Worm (Caenorhabditis elegans) whole organism, early embryonic: Measurements from ENCODE around the gene C46A5.4.

ENCODE experiments used
- B0310.2 ChIP-seq: sonication (generic microtip); optimal IDR thresholded peaks from 2 replicates; lab custom pipeline; 2016; ENCODE audit warnings: mild to moderate bottlenecking, missing genetic modification characterization, missing compliant biosample characterization
- F13C5.2 ChIP-seq: sonication (generic microtip); optimal IDR thresholded peaks from 2 replicates; lab custom pipeline; 2017; ENCODE audit warnings: mild to moderate bottlenecking, missing genetic modification characterization, inconsistent platforms, missing compliant biosample characterization
- aly-1 ChIP-seq: sonication (generic microtip); optimal IDR thresholded peaks from 2 replicates; lab custom pipeline; 2016; ENCODE audit warnings: missing genetic modification characterization, missing compliant biosample characterization
- ama-1 ChIP-seq: fragments of 150-350 bp; optimal IDR thresholded peaks from 2 replicates; lab custom pipeline; 2014
- ceh-13 ChIP-seq: fragments of 200-800 bp; sonication (Bioruptor generic); optimal IDR thresholded peaks from 2 replicates; lab custom pipeline; 2018; ENCODE audit warnings: mild to moderate bottlenecking, missing genetic modification characterization, missing compliant biosample characterization
- ceh-36 ChIP-seq: sonication (generic microtip); optimal IDR thresholded peaks from 2 replicates; lab custom pipeline; 2016; ENCODE audit warnings: missing genetic modification characterization, inconsistent platforms, missing compliant biosample characterization
- ets-7 ChIP-seq: sonication (generic microtip); optimal IDR thresholded peaks from 2 replicates; lab custom pipeline; 2016; ENCODE audit warnings: missing genotype, missing genetic modification characterization, missing compliant biosample characterization
- flt-1 ChIP-seq: fragments of 200-800 bp; sonication (Bioruptor generic); IDR thresholded peaks from 2 replicates; pipeline ENCODE4 v1.3.6; 2022; ENCODE audit warnings: missing genetic modification characterization, missing compliant biosample characterization
- hmbx-1 ChIP-seq: sonication (generic microtip); optimal IDR thresholded peaks from 2 replicates; lab custom pipeline; 2016; ENCODE audit warnings: mild to moderate bottlenecking, missing genetic modification characterization, missing compliant biosample characterization
- hmg-4 ChIP-seq: fragments of 200-800 bp; sonication (Bioruptor generic); optimal IDR thresholded peaks from 2 replicates; lab custom pipeline; 2018; ENCODE audit warnings: mild to moderate bottlenecking, missing genetic modification characterization, missing compliant biosample characterization
- hnd-1 ChIP-seq: sonication (generic microtip); optimal IDR thresholded peaks from 2 replicates; lab custom pipeline; 2016; ENCODE audit warnings: missing genetic modification characterization, missing compliant biosample characterization
- pes-1 ChIP-seq: fragments of 200-800 bp; sonication (Bioruptor generic); IDR thresholded peaks from 2 replicates; pipeline ENCODE4 v1.3.6; 2022; ENCODE audit warnings: missing genetic modification reagents, missing genetic modification characterization, missing compliant biosample characterization
- scrt-1 ChIP-seq: fragments of 200-800 bp; sonication (Bioruptor generic); IDR thresholded peaks from 2 replicates; pipeline ENCODE4 v1.3.6; 2022; ENCODE audit warnings: missing genetic modification characterization, missing compliant biosample characterization
- sea-1 ChIP-seq: fragments of 200-800 bp; sonication (Bioruptor generic); conservative IDR thresholded peaks from 2 replicates; pipeline ENCODE4 v1.3.6; 2022; ENCODE audit warnings: missing genetic modification characterization, missing compliant biosample characterization
- tbx-11 ChIP-seq: fragments of 200-800 bp; sonication (Bioruptor generic); IDR thresholded peaks from 2 replicates; pipeline ENCODE4 v1.3.6; 2022; ENCODE audit warnings: missing genetic modification characterization, missing compliant biosample characterization
- tbx-37 ChIP-seq: fragments of 200-800 bp; sonication (Bioruptor generic); conservative IDR thresholded peaks from 2 replicates; pipeline ENCODE4 v1.3.6; 2022; ENCODE audit warnings: missing genetic modification reagents, missing genetic modification characterization, missing compliant biosample characterization
- tra-4 ChIP-seq: sonication (generic microtip); optimal IDR thresholded peaks from 2 replicates; lab custom pipeline; 2017; ENCODE audit warnings: missing genetic modification characterization, missing compliant biosample characterization

The C46A5.4 gene

DNA sequence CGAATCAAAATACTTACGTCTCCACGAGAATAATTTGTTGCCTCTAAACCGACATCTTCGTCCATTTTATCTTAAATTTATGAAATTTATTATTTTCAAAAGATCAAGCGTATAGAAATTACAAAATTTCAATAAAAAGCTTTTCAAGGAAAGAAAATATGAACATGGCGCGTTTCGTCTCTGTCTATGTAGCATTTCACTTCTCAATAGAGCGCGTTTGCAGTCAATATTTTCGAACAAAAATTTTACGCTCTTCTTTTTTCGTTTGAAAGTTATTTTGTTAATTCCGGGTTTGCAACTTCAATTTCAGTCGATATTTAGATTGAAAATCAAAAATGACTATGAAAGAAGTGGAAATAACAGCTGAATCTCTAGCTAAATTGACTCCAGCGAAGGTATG is 17.1 kb upstream of the C46A5.4 start, which contains the start of the genes hcf-1 and swd-2.2:
TSS of gene hcf-1 (minus strand) at position 70 of the 400 bp plus-strand sequence.
TSS of gene swd-2.2 (plus strand) at position 206 of the 400 bp plus-strand sequence.
- TF ChIP-seq hmg-4, result no peak
- no peak for TF ChIP-seq B0310.2 (tag; lab: Kevin White, UChicago)
- no peak for TF ChIP-seq sea-1 (GFP tag; lab: Robert Waterston, UW)
- no peak for TF ChIP-seq tbx-11 (GFP tag; lab: Robert Waterston, UW)
- no peak for TF ChIP-seq tra-4 (tag; lab: Kevin White, UChicago)
- no peak for TF ChIP-seq ceh-36
- no peak for TF ChIP-seq pes-1 (GFP tag; lab: Robert Waterston, UW)
- no peak for TF ChIP-seq ets-7 (tag; lab: Kevin White, UChicago)
- TF ChIP-seq ceh-13 (GFP tag; lab: Kevin White, UChicago), result no peak

DNA sequence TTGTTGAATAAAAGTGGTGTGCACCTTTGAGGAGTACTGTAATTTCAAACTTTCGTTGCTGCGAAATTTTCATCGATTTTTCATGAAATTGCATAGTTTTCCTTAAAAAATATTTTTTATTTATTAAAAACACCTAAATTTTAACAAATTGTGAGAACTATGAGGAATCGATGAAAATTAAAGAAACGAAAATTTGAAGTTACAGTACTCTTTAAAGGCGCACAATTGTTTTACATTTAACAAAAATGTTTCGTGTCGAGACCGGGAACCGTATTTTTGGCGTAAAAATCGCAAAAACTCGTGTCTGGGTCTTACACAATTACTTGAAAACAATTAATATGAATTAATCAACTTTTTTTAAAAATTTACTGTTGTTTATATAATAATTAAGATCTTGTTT is 13.0 kb upstream of the C46A5.4 start, which contains the start of gene rdl-1:
TSS of gene rdl-1 (minus strand) at position 101 of the 400 bp plus-strand sequence.
- no peak for TF ChIP-seq scrt-1 (GFP tag; lab: Robert Waterston, UW)

DNA sequence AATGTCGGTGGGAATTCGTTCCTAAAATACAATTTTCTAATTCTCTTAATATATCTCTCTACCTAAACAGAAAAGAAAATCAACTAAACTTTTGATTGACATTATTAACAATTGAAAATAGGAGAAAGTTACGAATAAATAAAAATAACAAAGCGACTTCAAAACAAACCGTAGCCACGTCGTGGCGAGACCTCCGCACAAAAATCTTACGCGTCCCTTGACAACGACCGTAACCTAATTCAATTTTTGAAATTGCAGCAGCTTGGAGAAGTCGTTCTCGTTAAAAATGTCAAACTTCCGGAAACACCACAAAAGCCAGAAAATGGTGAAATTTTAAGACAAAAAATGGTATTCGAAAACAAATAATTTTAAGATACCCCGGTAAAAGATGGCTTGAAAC is 7.2 kb upstream of the C46A5.4 start:
- TF ChIP-seq hmg-4 (no peak), aly-1 (tag; lab: Kevin White, UChicago) (no peak), hnd-1 (no peak), tbx-11 (GFP tag; lab: Robert Waterston, UW) (no peak), tra-4 (tag; lab: Kevin White, UChicago) (no peak), ceh-36 (no peak), flt-1 (GFP tag; lab: Robert Waterston, UW) (no peak), F13C5.2 (tag; lab: Kevin White, UChicago) (no peak), hmbx-1 (tag; lab: Kevin White, UChicago) (no peak), sea-1 (GFP tag; lab: Robert Waterston, UW) (no peak), ets-7 (tag; lab: Kevin White, UChicago) (no peak), tbx-37 (GFP tag; lab: Robert Waterston, UW) (no peak), ama-1 (lab: Kevin White, UChicago) (no peak), B0310.2 (tag; lab: Kevin White, UChicago) (no peak), pes-1 (GFP tag; lab: Robert Waterston, UW) (no peak)

DNA sequence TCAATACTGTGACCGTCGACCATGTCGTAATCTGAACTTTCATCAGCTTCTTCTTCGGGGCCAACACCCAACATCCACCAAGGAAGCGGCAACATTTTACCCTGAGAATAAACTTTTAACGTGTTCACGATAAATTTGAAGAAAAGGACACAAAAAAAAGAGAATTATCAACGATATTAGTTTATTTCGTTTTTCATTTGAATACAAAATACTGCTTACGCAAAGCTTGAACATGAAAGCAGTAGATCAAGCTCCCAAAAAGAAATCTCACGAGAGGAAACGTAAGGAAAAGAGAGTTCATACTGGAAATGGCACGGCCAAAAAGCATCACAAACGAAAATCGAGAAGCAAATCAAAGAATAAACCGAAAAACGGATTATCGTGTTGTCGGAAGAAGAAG is 6.6 kb upstream of the C46A5.4 start, which contains the start of the genes C46A5.6 and C46A5.1:
TSS of gene C46A5.6 (minus strand) at position 101 of the 400 bp plus-strand sequence.
TSS of gene C46A5.1 (plus strand) at position 184 of the 400 bp plus-strand sequence.
- TF ChIP-seq ceh-13 (GFP tag; lab: Kevin White, UChicago), result no peak

DNA sequence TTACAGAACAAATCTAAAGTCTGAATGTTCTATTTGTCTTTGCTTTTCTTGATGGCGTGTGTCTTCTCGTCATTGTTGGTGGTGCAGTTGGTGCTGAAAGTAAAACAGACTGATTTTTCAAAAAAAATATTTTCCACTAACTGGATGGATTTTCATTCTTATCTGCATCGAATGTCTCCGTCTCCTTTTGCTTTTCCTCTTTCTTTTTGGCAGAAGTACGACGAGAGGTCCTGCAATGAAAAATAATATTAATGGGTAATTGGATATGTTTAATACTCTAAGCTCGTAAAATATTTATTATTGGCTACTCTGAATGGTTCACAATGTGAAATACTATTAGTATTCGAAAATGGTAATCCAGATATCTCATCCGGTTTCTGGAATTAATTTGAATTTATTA is 3.0 kb upstream of the C46A5.4 start, which contains the start of gene del-7:
TSS of gene del-7 (plus strand) at position 301 of the 400 bp plus-strand sequence.
- TF ChIP-seq hnd-1, result no peak
- TF ChIP-seq pes-1 (GFP tag; lab: Robert Waterston, UW), result no peak
- no peak for TF ChIP-seq F13C5.2 (tag; lab: Kevin White, UChicago)
- no peak for TF ChIP-seq tbx-37 (GFP tag; lab: Robert Waterston, UW)
- no peak for TF ChIP-seq ceh-13 (GFP tag; lab: Kevin White, UChicago)
- no peak for TF ChIP-seq tra-4 (tag; lab: Kevin White, UChicago)

DNA sequence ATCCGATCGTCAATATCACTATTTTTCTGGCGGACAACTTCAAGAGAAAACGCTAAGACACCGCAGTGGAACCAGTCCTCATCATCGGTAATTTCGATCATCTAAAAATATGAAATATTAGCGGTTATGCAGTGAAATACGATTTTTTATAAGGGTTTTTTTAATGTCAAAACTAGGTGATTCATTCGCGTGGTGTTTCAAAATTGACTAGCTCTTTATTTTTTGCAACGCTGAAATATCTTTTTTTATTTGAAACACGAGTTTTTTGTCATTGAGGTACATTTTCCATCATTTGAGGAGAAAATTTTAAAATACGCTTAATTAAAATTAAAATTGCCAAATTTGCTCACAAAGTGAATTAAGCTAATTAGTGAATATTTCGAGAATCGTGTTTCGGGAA is 2.4 kb upstream of the C46A5.4 start, which contains the start of gene dsb-3:
TSS of gene dsb-3 (minus strand) at position 101 of the 400 bp plus-strand sequence.
- TF ChIP-seq aly-1 (tag; lab: Kevin White, UChicago) (no peak), ama-1 (lab: Kevin White, UChicago) (no peak), ceh-13 (GFP tag; lab: Kevin White, UChicago) (no peak), hmbx-1 (tag; lab: Kevin White, UChicago) (no peak), hnd-1 (no peak), ceh-36 (no peak), tbx-37 (GFP tag; lab: Robert Waterston, UW) (no peak), F13C5.2 (tag; lab: Kevin White, UChicago) (no peak), tra-4 (tag; lab: Kevin White, UChicago) (no peak), ets-7 (tag; lab: Kevin White, UChicago) (no peak), pes-1 (GFP tag; lab: Robert Waterston, UW) (no peak), sea-1 (GFP tag; lab: Robert Waterston, UW) (no peak), flt-1 (GFP tag; lab: Robert Waterston, UW) (no peak), hmg-4 (no peak), scrt-1 (GFP tag; lab: Robert Waterston, UW) (no peak), B0310.2 (tag; lab: Kevin White, UChicago) (no peak), tbx-11 (GFP tag; lab: Robert Waterston, UW) (no peak)

DNA sequence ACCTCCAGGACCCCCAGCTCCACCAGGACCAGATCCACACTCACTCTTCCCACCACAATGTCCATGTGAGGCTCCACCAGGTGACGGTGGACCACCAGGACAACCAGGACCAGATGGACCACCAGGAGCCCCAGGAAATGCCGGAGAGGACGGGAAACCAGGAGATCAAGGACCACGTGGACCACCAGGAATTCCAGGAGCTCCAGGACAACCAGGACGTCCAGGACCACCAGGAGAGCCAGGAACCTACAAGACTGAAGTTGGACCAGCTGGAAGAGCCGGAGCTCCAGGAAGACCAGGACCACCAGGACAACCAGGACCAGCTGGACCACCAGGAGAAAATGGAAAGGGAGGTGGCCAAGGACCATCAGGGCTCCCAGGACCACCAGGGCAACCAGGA is 3.0 kb downstream of the C46A5.4 start:
- TF ChIP-seq scrt-1 (GFP tag; lab: Robert Waterston, UW) (no peak), sea-1 (GFP tag; lab: Robert Waterston, UW) (no peak), hmg-4 (no peak), aly-1 (tag; lab: Kevin White, UChicago) (no peak), tra-4 (tag; lab: Kevin White, UChicago) (no peak), B0310.2 (tag; lab: Kevin White, UChicago) (no peak), ets-7 (tag; lab: Kevin White, UChicago) (no peak), ceh-13 (GFP tag; lab: Kevin White, UChicago) (no peak), tbx-37 (GFP tag; lab: Robert Waterston, UW) (no peak), ceh-36 (no peak), hnd-1 (no peak), F13C5.2 (tag; lab: Kevin White, UChicago) (no peak), ama-1 (lab: Kevin White, UChicago) (no peak), tbx-11 (GFP tag; lab: Robert Waterston, UW) (no peak), hmbx-1 (tag; lab: Kevin White, UChicago) (no peak), pes-1 (GFP tag; lab: Robert Waterston, UW) (no peak), flt-1 (GFP tag; lab: Robert Waterston, UW) (no peak)
